Fruit fly (Drosophila melanogaster): ENCODE data around the gene CG9101.

- no peak for TF ChIP-seq cic (GFP tag; optimal IDR thresholded peaks at IDR 0.05)
- no peak for TF ChIP-seq CG5204 (GFP tag; optimal IDR thresholded peaks at IDR 0.05)
These were observed 26.0 kb downstream of the CG9101 start for dm6 chrX:15203634-15204033.

Measured in whole organism, adult.